Worm (Caenorhabditis elegans) whole organism, L3 larva: Measurements from ENCODE around the gene mltn-7.
A peak's percentile ranks its signal among the peaks of the same experiment; 100 is the strongest.

Experiments
- R02D3.7 ChIP-seq: fragments of 150-350 bp; optimal IDR thresholded peaks from 2 replicates; lab custom pipeline; 2014; ENCODE audit warnings: missing biosample characterization, missing genetic modification characterization
- ZK546.5 ChIP-seq: sonication (generic microtip); optimal IDR thresholded peaks from 2 replicates; lab custom pipeline; 2017; ENCODE audit warnings: missing biosample characterization, missing genetic modification characterization
- aly-2 ChIP-seq: fragments of 150-350 bp; optimal IDR thresholded peaks from 2 replicates; lab custom pipeline; 2014; ENCODE audit warnings: missing biosample characterization, missing genetic modification characterization
- ama-1 ChIP-seq: fragments of 150-350 bp; optimal IDR thresholded peaks from 2 replicates; lab custom pipeline; 2018
- ceh-16 ChIP-seq: sonication (generic microtip); optimal IDR thresholded peaks from 2 replicates; lab custom pipeline; 2017; ENCODE audit warnings: missing biosample characterization, missing genetic modification characterization
- ceh-82 ChIP-seq: fragments of 150-350 bp; optimal IDR thresholded peaks from 2 replicates; lab custom pipeline; 2014; ENCODE audit warnings: missing biosample characterization, missing genetic modification characterization
- ceh-9 ChIP-seq: sonication (generic microtip); optimal IDR thresholded peaks from 2 replicates; lab custom pipeline; 2018; ENCODE audit warnings: missing biosample characterization, missing genetic modification characterization
- daf-12 ChIP-seq: fragments of 150-350 bp; optimal IDR thresholded peaks from 2 replicates; lab custom pipeline; 2014; ENCODE audit warnings: missing biosample characterization, missing genetic modification reagents, missing genetic modification characterization
- egl-5 ChIP-seq: fragments of 150-350 bp; optimal IDR thresholded peaks from 2 replicates; lab custom pipeline; 2017; ENCODE audit warnings: missing biosample characterization, missing genetic modification reagents, missing genetic modification characterization, inconsistent platforms
- elt-1 ChIP-seq: fragments of 150-350 bp; optimal IDR thresholded peaks from 2 replicates; lab custom pipeline; 2014; ENCODE audit warnings: missing biosample characterization, missing genetic modification characterization
- elt-2 ChIP-seq: sonication (generic microtip); optimal IDR thresholded peaks from 2 replicates; lab custom pipeline; 2016; ENCODE audit warnings: missing genetic modification reagents, mild to moderate bottlenecking, missing genetic modification characterization, missing compliant biosample characterization
- elt-3 ChIP-seq, 3 experiments: fragments of 150-350 bp in 1 of 3; sonication (generic microtip) in 2 of 3; optimal IDR thresholded peaks; 2 replicates in 2 of 3; 4 replicates in 1 of 3; lab custom pipeline; 2014 to 2017; ENCODE audit warnings: missing biosample characterization in 3 of 3, missing genetic modification characterization in 3 of 3
- eor-1 ChIP-seq, 2 experiments: fragments of 150-350 bp; optimal IDR thresholded peaks; 2 replicates each; lab custom pipeline; 2014 to 2018; ENCODE audit warnings: missing biosample characterization in 2 of 2, missing genetic modification characterization in 2 of 2
- fkh-2 ChIP-seq: fragments of 150-350 bp; optimal IDR thresholded peaks from 2 replicates; lab custom pipeline; 2014; ENCODE audit warnings: missing biosample characterization, missing genetic modification reagents, missing genetic modification characterization
- fos-1 ChIP-seq: fragments of 150-350 bp; optimal IDR thresholded peaks from 2 replicates; lab custom pipeline; 2014; ENCODE audit warnings: missing biosample characterization, missing genetic modification characterization
- jun-1 ChIP-seq: fragments of 150-350 bp; optimal IDR thresholded peaks from 2 replicates; lab custom pipeline; 2014; ENCODE audit warnings: missing biosample characterization, missing genetic modification reagents, missing genetic modification characterization
- lin-39 ChIP-seq: fragments of 150-350 bp; optimal IDR thresholded peaks from 2 replicates; lab custom pipeline; 2018; ENCODE audit warnings: missing biosample characterization, missing genetic modification reagents, missing genetic modification characterization
- mdl-1 ChIP-seq: fragments of 150-350 bp; optimal IDR thresholded peaks from 2 replicates; lab custom pipeline; 2014; ENCODE audit warnings: missing biosample characterization, missing genetic modification characterization
- mml-1 ChIP-seq: fragments of 150-350 bp; sonication (generic microtip); optimal IDR thresholded peaks from 3 replicates; lab custom pipeline; 2014; ENCODE audit warnings: missing biosample characterization, missing genetic modification characterization
- nfya-1 ChIP-seq: sonication (generic microtip); optimal IDR thresholded peaks from 2 replicates; lab custom pipeline; 2017; ENCODE audit warnings: missing genetic modification characterization, mild to moderate bottlenecking, missing compliant biosample characterization, antibody characterized with exemption, moderate library complexity; ENCODE audit not compliant: insufficient read depth
- nhr-11 ChIP-seq: fragments of 150-350 bp; optimal IDR thresholded peaks from 2 replicates; lab custom pipeline; 2014; ENCODE audit warnings: missing biosample characterization, missing genetic modification characterization
- nhr-23 ChIP-seq: fragments of 150-350 bp; optimal IDR thresholded peaks from 2 replicates; lab custom pipeline; 2014; ENCODE audit warnings: missing biosample characterization, missing genetic modification reagents, missing genetic modification characterization
- nhr-237 ChIP-seq: fragments of 150-350 bp; optimal IDR thresholded peaks from 2 replicates; lab custom pipeline; 2014; ENCODE audit warnings: missing biosample characterization, missing genetic modification characterization
- nhr-25 ChIP-seq: sonication (generic microtip); optimal IDR thresholded peaks from 2 replicates; lab custom pipeline; 2017; ENCODE audit warnings: missing biosample characterization, missing genetic modification characterization
- nhr-28 ChIP-seq: fragments of 150-350 bp; optimal IDR thresholded peaks from 2 replicates; lab custom pipeline; 2014; ENCODE audit warnings: missing biosample characterization, missing genetic modification characterization
- nhr-43 ChIP-seq: sonication (generic microtip); optimal IDR thresholded peaks from 2 replicates; lab custom pipeline; 2016; ENCODE audit warnings: mild to moderate bottlenecking, missing genetic modification characterization, missing compliant biosample characterization; ENCODE audit not compliant: poor library complexity, severe bottlenecking
- nhr-67 ChIP-seq: fragments of 150-350 bp; optimal IDR thresholded peaks from 2 replicates; lab custom pipeline; 2014; ENCODE audit warnings: missing biosample characterization, missing genetic modification characterization
- nhr-76 ChIP-seq: fragments of 150-350 bp; sonication (generic microtip); optimal IDR thresholded peaks from 5 replicates; lab custom pipeline; 2014; ENCODE audit warnings: missing biosample characterization, missing genetic modification characterization
- nhr-77 ChIP-seq: fragments of 150-350 bp; optimal IDR thresholded peaks from 2 replicates; lab custom pipeline; 2014; ENCODE audit warnings: missing biosample characterization, missing genetic modification characterization
- pha-4 ChIP-seq: fragments of 150-350 bp; optimal IDR thresholded peaks from 2 replicates; lab custom pipeline; 2014; ENCODE audit warnings: missing biosample characterization, missing genetic modification reagents, missing genetic modification characterization
- pqm-1 ChIP-seq: fragments of 150-350 bp; optimal IDR thresholded peaks from 2 replicates; lab custom pipeline; 2017; ENCODE audit warnings: missing biosample characterization, missing genetic modification characterization, inconsistent platforms
- sea-2 ChIP-seq: fragments of 150-350 bp; sonication (generic microtip); optimal IDR thresholded peaks from 4 replicates; lab custom pipeline; 2014; ENCODE audit warnings: missing biosample characterization, missing genetic modification reagents, missing genetic modification characterization
- skn-1 ChIP-seq: fragments of 150-350 bp; optimal IDR thresholded peaks from 2 replicates; lab custom pipeline; 2014; ENCODE audit warnings: missing biosample characterization, missing genetic modification characterization
- unc-39 ChIP-seq: sonication (generic microtip); optimal IDR thresholded peaks from 4 replicates; lab custom pipeline; 2017; ENCODE audit warnings: missing biosample characterization, missing genetic modification characterization
- unc-62 ChIP-seq: fragments of 150-350 bp; sonication (generic microtip); optimal IDR thresholded peaks from 4 replicates; lab custom pipeline; 2014; ENCODE audit warnings: missing biosample characterization, missing genetic modification reagents, missing genetic modification characterization
- zag-1 ChIP-seq: fragments of 150-350 bp; optimal IDR thresholded peaks from 2 replicates; lab custom pipeline; 2014; ENCODE audit warnings: missing biosample characterization, missing genetic modification characterization
- ztf-11 ChIP-seq: fragments of 150-350 bp; optimal IDR thresholded peaks from 2 replicates; lab custom pipeline; 2014; ENCODE audit warnings: missing biosample characterization, missing genetic modification characterization
- ztf-4 ChIP-seq: fragments of 150-350 bp; optimal IDR thresholded peaks from 2 replicates; lab custom pipeline; 2014; ENCODE audit warnings: missing biosample characterization, missing genetic modification characterization

Gene mltn-7

DNA sequence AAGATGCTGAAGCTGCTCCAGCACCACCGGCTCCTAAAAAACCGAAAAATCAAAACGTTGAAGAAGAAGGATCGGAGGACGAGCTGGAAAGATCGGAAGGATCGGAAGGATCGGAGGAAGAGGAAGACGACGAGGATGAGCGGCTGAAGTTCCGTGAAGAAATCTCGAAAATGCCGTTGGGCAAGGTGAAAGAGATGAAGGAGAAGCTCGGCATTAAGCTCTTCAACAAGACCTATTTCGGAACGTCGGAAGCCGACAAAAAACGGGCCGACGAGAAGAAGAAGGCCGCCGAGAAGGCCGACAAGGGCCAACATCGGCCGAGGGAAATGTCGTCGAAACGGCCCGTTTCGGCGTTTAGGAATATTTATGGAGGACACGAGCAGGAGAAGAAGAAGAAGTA lies 8.8 kb upstream of the mltn-7 start:
- TF ChIP-seq eor-1 (tag; optimal IDR thresholded peaks at IDR 0.05; lab: Kevin White, UChicago) (no peak), R02D3.7 (no peak), egl-5 (no peak), nhr-76 (no peak), nfya-1 (no peak)

DNA sequence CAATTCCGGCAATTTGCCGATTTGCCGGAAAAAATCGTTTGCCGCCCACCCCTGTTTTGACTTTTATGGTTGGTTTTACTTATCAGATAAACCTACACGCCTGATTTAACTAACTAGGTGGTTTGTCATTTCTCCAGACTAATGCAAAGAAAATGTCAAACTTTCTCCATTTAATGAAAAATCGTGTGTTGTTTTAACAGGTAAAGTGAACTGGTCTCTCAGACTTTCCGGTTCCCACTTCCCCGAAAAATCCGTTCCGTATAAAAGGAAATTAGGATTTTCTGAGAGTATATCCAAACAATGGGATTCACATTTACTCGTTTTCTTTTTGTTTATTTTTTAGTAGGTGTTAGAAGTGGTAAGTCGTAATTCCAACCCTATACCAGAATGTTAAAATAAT lies 5.5 kb upstream of the mltn-7 start, which contains the start of gene mltn-6:
Gene mltn-6 (plus strand): TSS at position 301 of the 400 bp plus-strand sequence.
- TF ChIP-seq nhr-67 (tag; lab: Kevin White, UChicago): no peak
- no peak for TF ChIP-seq ZK546.5 (tag; lab: Kevin White, UChicago)
- TF ChIP-seq nhr-237 (tag; lab: Kevin White, UChicago): no peak
- no peak for TF ChIP-seq eor-1 (tag; optimal IDR thresholded peaks at IDR 0.05; lab: Kevin White, UChicago)
- no peak for TF ChIP-seq ztf-4 (tag; lab: Kevin White, UChicago)
- no peak for TF ChIP-seq daf-12
- TF ChIP-seq pha-4 (tag; lab: Kevin White, UChicago): no peak
- no peak for TF ChIP-seq nhr-23 (tag; lab: Kevin White, UChicago)
- no peak for TF ChIP-seq jun-1 (tag; lab: Kevin White, UChicago)
- no peak for TF ChIP-seq unc-39
- no peak for TF ChIP-seq pqm-1 (tag; lab: Kevin White, UChicago)
- TF ChIP-seq, all 47 proteins: peak for 0

DNA sequence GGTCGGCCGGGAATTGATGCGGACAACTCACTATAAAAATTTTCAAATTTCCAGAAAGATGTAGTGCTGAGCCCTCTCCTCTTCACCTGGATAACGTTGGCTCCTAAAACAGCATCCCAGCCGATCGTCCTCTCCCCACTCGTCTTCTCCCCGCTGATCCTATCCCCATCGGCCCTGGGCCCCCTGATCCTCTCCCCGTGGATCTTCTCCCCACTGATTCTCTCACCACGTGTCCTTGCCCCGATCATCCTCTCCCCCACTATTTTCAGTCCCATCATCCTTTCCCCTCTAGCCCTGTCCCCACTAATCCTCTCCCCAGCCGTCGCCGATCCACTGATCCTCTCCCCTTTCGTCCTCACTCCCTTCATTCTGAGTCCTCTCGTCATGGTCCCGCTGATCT lies 3.1 kb downstream of the mltn-7 start:
- no peak for TF ChIP-seq nhr-77 (tag; lab: Kevin White, UChicago)
- TF ChIP-seq ceh-9 (tag; lab: Kevin White, UChicago): no peak
- no peak for TF ChIP-seq nfya-1
- no peak for TF ChIP-seq nhr-11
- no peak for TF ChIP-seq sea-2 (GFP tag; lab: Kevin White, UChicago)
- no peak for TF ChIP-seq ceh-82 (tag; lab: Kevin White, UChicago)
- TF ChIP-seq skn-1 (tag; lab: Kevin White, UChicago): no peak
- TF ChIP-seq ama-1 (lab: Kevin White, UChicago): no peak
- no peak for TF ChIP-seq nhr-28 (tag; lab: Kevin White, UChicago)
- no peak for TF ChIP-seq nhr-237 (tag; lab: Kevin White, UChicago)
- no peak for TF ChIP-seq eor-1 (tag; optimal IDR thresholded peaks at IDR 0.05; lab: Kevin White, UChicago)
- no peak for TF ChIP-seq elt-3 (tag; optimal IDR thresholded peaks at IDR 0.05; lab: Kevin White, UChicago)
- no peak for TF ChIP-seq jun-1 (tag; lab: Kevin White, UChicago)
- no peak for TF ChIP-seq daf-12
- TF ChIP-seq mml-1 (tag; lab: Kevin White, UChicago): no peak
- TF ChIP-seq pqm-1 (tag; lab: Kevin White, UChicago): no peak

DNA sequence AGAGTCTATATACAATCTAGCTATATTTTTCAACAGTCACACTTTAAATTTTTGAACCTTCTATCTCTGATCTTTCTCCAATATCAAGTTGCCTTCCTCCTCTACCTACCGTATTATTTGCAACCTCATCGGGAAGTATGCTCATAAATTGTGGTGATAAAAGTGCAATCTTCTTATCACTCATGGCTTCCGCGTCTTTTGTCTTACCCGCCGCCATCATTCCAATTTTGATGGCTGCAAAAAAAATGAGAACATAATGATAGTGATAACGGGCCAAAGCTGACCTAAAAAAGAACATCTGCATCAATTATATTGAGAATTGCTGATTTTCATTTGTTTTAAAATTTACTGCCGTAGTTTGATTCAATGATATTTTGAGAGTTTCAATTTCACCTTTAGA lies 6.7 kb downstream of the mltn-7 start:
- TF ChIP-seq elt-2 (tag; lab: Kevin White, UChicago) (peak; percentile 51), zag-1 (tag; lab: Kevin White, UChicago) (no peak), elt-3 (tag; optimal IDR thresholded peaks at IDR 0.05; lab: Kevin White, UChicago) (peak in 1 of 3 experiments; percentile 35)

DNA sequence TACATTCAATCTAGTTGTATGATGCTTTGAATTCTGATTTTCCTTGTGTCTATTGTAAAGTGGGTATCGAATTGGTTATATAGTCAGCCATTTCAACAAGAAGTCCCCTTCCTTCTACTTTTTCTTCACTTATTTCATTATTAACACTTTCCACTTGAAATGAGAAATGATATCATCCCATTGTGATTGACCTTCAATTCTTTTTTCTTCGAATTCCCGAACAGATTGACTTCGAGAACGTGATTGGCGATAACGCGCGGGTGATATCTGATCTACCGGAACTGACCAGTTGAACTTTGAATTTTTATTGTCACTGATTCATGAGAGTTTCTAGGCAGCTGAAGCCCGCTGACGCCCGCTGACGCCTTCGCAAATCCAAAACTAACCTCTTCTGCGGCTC lies 8.1 kb downstream of the mltn-7 start:
- TF ChIP-seq ama-1 (lab: Kevin White, UChicago) (no peak), pha-4 (tag; lab: Kevin White, UChicago) (no peak), ztf-4 (tag; lab: Kevin White, UChicago) (no peak), unc-62 (no peak), ceh-9 (tag; lab: Kevin White, UChicago) (no peak), aly-2 (no peak), eor-1 (tag; optimal IDR thresholded peaks at IDR 0.05; lab: Kevin White, UChicago) (no peak), fkh-2 (no peak), pqm-1 (tag; lab: Kevin White, UChicago) (no peak), mml-1 (tag; lab: Kevin White, UChicago) (no peak), ztf-11 (tag; lab: Kevin White, UChicago) (no peak), nhr-23 (tag; lab: Kevin White, UChicago) (peak; percentile 40), unc-39 (no peak), fos-1 (tag; lab: Kevin White, UChicago) (no peak), daf-12 (no peak), lin-39 (tag; lab: Kevin White, UChicago) (no peak), ceh-82 (tag; lab: Kevin White, UChicago) (no peak), skn-1 (tag; lab: Kevin White, UChicago) (no peak), nhr-43 (tag; lab: Kevin White, UChicago) (peak; percentile 29), nhr-77 (tag; lab: Kevin White, UChicago) (no peak), elt-1 (tag; lab: Kevin White, UChicago) (no peak), sea-2 (GFP tag; lab: Kevin White, UChicago) (no peak), mdl-1 (tag; lab: Kevin White, UChicago) (no peak), ceh-16 (tag; lab: Kevin White, UChicago) (no peak), nhr-25 (tag; lab: Kevin White, UChicago) (peak; percentile 25)
